Worm (Caenorhabditis elegans): ENCODE measurements around the gene clec-65.
A peak's percentile ranks its signal among the peaks of the same experiment; 100 is the strongest.

The clec-65 gene

DNA sequence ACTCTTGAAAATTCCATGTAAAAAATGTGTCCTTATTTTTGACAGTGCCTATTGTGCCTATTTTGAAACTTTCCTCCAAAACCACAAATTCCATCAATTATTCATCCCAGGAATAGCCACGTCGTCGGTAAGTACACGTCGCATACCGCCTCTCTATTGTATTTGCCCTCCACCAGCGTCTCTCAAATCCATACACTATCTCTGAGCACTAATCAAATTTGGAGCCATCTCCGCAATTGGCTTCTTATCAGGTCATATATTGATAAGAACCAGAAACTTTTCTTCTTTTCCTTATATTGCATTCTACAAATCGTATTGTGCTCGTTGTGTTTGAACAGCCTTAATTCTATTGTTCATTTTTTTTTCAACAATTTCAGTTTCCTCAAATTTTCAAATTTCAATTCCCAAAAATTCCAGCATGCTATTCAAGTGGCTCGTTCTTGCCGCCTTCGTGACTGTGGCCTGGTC lies 30.4 kb downstream of the clec-65 start, which contains the start of gene dct-18 (continued):
- TF ChIP-seq lsy-2 (tag; optimal IDR thresholded peaks at IDR 0.05) (no peak), dmd-6 (GFP tag; IDR thresholded peaks at IDR 0.05) (peak; percentile 48), daf-12 (tag; optimal IDR thresholded peaks at IDR 0.05) (no peak), snpc-1.2 (GFP tag; IDR thresholded peaks at IDR 0.05) (no peak), nhr-237 (tag; optimal IDR thresholded peaks at IDR 0.05) (no peak)

DNA sequence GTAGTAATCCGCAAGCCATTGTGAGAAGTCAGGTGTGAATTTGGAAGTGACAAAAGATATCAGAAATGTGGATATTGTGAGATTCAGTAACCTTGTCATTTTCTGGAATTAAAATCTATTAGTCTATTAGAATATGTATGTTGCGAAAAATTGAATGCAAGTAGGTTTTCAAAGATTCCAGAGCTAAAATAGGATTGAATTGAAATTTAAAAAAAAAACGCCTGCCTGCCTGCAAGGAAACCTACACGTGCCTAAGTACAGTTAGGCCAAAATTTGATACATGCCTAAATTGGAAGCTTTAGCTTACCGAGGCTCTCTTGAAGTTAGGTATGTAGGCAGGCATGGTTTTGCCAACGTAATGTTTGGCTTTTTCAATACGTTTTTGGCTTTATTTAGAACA lies 34.1 kb downstream of the clec-65 start, which contains the start of gene lips-9:
lips-9 (minus strand) TSS at position 101 of the 400 bp plus-strand sequence.
- no peak for TF ChIP-seq ces-1 (GFP tag; optimal IDR thresholded peaks at IDR 0.05)
- no peak for TF ChIP-seq madf-5 (GFP tag; IDR thresholded peaks at IDR 0.05)
- TF ChIP-seq nhr-28 (tag; optimal IDR thresholded peaks at IDR 0.05): no peak
- TF ChIP-seq nhr-41 (GFP tag; IDR thresholded peaks at IDR 0.05): no peak
- TF ChIP-seq fkh-10 (GFP tag; optimal IDR thresholded peaks at IDR 0.05): no peak
- TF ChIP-seq unc-62 (GFP tag; optimal IDR thresholded peaks at IDR 0.05 in 1 of 2): no peak
- TF ChIP-seq unc-62 (tag; optimal IDR thresholded peaks at IDR 0.05): no peak
- no peak for TF ChIP-seq spr-1 (tag; optimal IDR thresholded peaks at IDR 0.05)
- no peak for TF ChIP-seq snpc-4 (tag; optimal IDR thresholded peaks at IDR 0.05)
- TF ChIP-seq arid-1 (GFP tag; conservative IDR thresholded peaks at IDR 0.05): no peak
- TF ChIP-seq rbr-2 (tag; optimal IDR thresholded peaks at IDR 0.05): no peak
- no peak for TF ChIP-seq mep-1 (tag; optimal IDR thresholded peaks at IDR 0.05)
- TF ChIP-seq vab-7 (GFP tag; IDR thresholded peaks at IDR 0.05): no peak
- no peak for TF ChIP-seq nhr-25 (tag; optimal IDR thresholded peaks at IDR 0.05; ENCODE audit: borderline replicate concordance, insufficient read depth)
- TF ChIP-seq ceh-82 (tag; optimal IDR thresholded peaks at IDR 0.05): no peak
- no peak for TF ChIP-seq attf-4 (tag; optimal IDR thresholded peaks at IDR 0.05)
- TF ChIP-seq dpl-1 (GFP tag; optimal IDR thresholded peaks at IDR 0.05): no peak

DNA sequence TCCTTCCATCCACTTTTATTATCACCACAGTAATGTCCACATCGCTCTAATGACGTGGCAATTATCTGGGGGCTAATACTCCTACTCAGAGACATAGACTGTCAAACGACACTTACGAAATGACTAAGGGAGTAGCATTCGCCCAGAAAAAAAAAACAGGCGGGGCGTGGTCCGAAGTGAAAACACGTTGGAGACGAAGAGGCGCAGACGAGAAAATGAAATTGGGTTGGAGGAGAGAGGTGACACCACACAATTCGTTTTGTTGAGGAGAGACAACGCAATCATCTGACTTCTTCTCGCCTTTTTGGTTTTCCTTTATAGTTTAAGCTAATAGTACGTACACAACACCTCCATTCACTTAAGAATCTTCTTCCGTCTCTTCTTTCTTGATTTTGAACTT lies 38.0 kb downstream of the clec-65 start:
- TF ChIP-seq unc-130 (GFP tag; optimal IDR thresholded peaks at IDR 0.05) (no peak), gei-8 (GFP tag; optimal IDR thresholded peaks at IDR 0.05) (no peak), mep-1 (tag; optimal IDR thresholded peaks at IDR 0.05) (peak; percentile 37), hlh-30 (tag; optimal IDR thresholded peaks at IDR 0.05; ENCODE audit: insufficient read depth) (peak; percentile 50), mdl-1 (tag; optimal IDR thresholded peaks at IDR 0.05) (peak in 1 of 2 experiments; percentile 32), mxl-3 (GFP tag; optimal IDR thresholded peaks at IDR 0.05) (peak; percentile 61), hlh-11 (tag; optimal IDR thresholded peaks at IDR 0.05) (peak; percentile 29), dve-1 (tag; optimal IDR thresholded peaks at IDR 0.05; ENCODE audit: insufficient read depth) (peak; percentile 35), nhr-28 (tag; optimal IDR thresholded peaks at IDR 0.05) (peak; percentile 68)

DNA sequence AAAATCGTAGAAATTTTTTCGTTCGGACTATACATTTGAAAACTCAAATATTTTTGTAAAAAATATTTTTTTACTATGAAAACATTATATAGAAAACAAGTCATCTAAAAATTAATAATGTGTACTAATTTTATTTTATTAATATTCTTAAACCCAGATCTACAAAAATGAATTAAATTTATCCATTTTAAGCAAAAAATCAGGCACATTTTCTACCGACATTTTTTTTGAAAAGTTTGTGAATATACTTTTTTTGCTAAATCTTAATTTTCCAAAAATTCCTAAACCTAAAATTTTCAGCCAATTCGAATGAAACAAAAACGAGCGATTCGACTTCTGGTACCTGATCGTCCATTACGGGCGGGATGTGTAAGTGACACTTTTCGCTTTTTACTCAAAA lies 38.7 kb downstream of the clec-65 start, which contains the start of gene arrd-10:
arrd-10 (plus strand) TSS at position 301 of the 400 bp plus-strand sequence.
- TF ChIP-seq ceh-82 (tag; optimal IDR thresholded peaks at IDR 0.05) (no peak), tag-97 (GFP tag; IDR thresholded peaks at IDR 0.05) (no peak), ces-1 (GFP tag; optimal IDR thresholded peaks at IDR 0.05) (no peak), hif-1 (tag; optimal IDR thresholded peaks at IDR 0.05) (no peak), ama-1 (optimal IDR thresholded peaks at IDR 0.05) (no peak), snpc-4 (tag; optimal IDR thresholded peaks at IDR 0.05) (no peak), dmd-8 (GFP tag; IDR thresholded peaks at IDR 0.05) (no peak), zfp-2 (tag; optimal IDR thresholded peaks at IDR 0.05) (no peak), dmd-9 (GFP tag; IDR thresholded peaks at IDR 0.05) (no peak), vab-7 (GFP tag; IDR thresholded peaks at IDR 0.05) (no peak), daf-16 (GFP tag; optimal IDR thresholded peaks at IDR 0.05) (no peak), daf-16 (tag; optimal IDR thresholded peaks at IDR 0.05) (no peak), nhr-237 (tag; optimal IDR thresholded peaks at IDR 0.05) (no peak), ztf-7 (tag; optimal IDR thresholded peaks at IDR 0.05) (no peak), unc-62 (GFP tag; optimal IDR thresholded peaks at IDR 0.05 in 1 of 2) (no peak), unc-62 (tag; optimal IDR thresholded peaks at IDR 0.05) (no peak), egl-43 (GFP tag; IDR thresholded peaks at IDR 0.05) (no peak), saeg-2 (GFP tag; IDR thresholded peaks at IDR 0.05) (no peak), tra-1 (GFP tag; IDR thresholded peaks at IDR 0.05) (no peak), ceh-28 (tag; optimal IDR thresholded peaks at IDR 0.05) (no peak), daf-19 (GFP tag; conservative IDR thresholded peaks at IDR 0.05) (no peak)

Data from whole organism, L4 larva.